Worm (Caenorhabditis elegans) whole organism, young adult: Measurements from ENCODE around the gene F14D7.2.

Experiments
- F52B5.7 ChIP-seq: sonication (generic microtip); optimal IDR thresholded peaks from 2 replicates; lab custom pipeline; 2016; ENCODE audit warnings: mild to moderate bottlenecking, missing genetic modification characterization, missing compliant biosample characterization
- Y53G8AR.9 ChIP-seq: fragments of 200-800 bp; sonication (Bioruptor generic); conservative IDR thresholded peaks from 2 replicates; pipeline ENCODE4 v1.3.6; 2022; ENCODE audit warnings: missing genetic modification reagents, missing genetic modification characterization, missing compliant biosample characterization
- Y95B8A.8 ChIP-seq: fragments of 200-800 bp; sonication (Bioruptor generic); IDR thresholded peaks from 2 replicates; pipeline ENCODE4 v1.3.6; 2022; ENCODE audit warnings: missing genetic modification reagents, missing genetic modification characterization, missing compliant biosample characterization
- ama-1 ChIP-seq, 3 experiments: fragments of 150-350 bp in 1 of 3; sonication (generic microtip) in 2 of 3; optimal IDR thresholded peaks; 2 replicates each; lab custom pipeline; 2014 to 2018; ENCODE audit warnings: missing biosample characterization in 2 of 3, missing genetic modification characterization in 2 of 3, missing genetic modification reagents in 2 of 3
- atf-7 ChIP-seq: sonication (generic microtip); optimal IDR thresholded peaks from 2 replicates; lab custom pipeline; 2017; ENCODE audit warnings: mild to moderate bottlenecking, missing genetic modification characterization, missing compliant biosample characterization
- ceh-91 ChIP-seq: fragments of 200-800 bp; sonication (Bioruptor generic); IDR thresholded peaks from 2 replicates; pipeline ENCODE4 v1.3.6; 2022; ENCODE audit warnings: missing genetic modification reagents, missing genetic modification characterization, missing compliant biosample characterization
- dpl-1 ChIP-seq: fragments of 150-350 bp; optimal IDR thresholded peaks from 2 replicates; lab custom pipeline; 2014; ENCODE audit warnings: missing biosample characterization, missing genetic modification reagents, missing genetic modification characterization
- madf-3 ChIP-seq: fragments of 200-800 bp; sonication (Bioruptor generic); IDR thresholded peaks from 2 replicates; pipeline ENCODE4 v1.3.6; 2022; ENCODE audit warnings: missing genetic modification reagents, missing genetic modification characterization, missing compliant biosample characterization
- nhr-179 ChIP-seq: sonication (generic microtip); optimal IDR thresholded peaks from 2 replicates; lab custom pipeline; 2016; ENCODE audit warnings: mild to moderate bottlenecking, missing genetic modification characterization, missing compliant biosample characterization
- nhr-80 ChIP-seq: sonication (generic microtip); optimal IDR thresholded peaks from 2 replicates; lab custom pipeline; 2016; ENCODE audit warnings: missing genetic modification characterization, missing compliant biosample characterization
- xnd-1 ChIP-seq: sonication (generic microtip); optimal IDR thresholded peaks from 2 replicates; lab custom pipeline; 2016; ENCODE audit warnings: missing genotype, missing genetic modification reagents, missing genetic modification characterization, missing compliant biosample characterization

DNA sequence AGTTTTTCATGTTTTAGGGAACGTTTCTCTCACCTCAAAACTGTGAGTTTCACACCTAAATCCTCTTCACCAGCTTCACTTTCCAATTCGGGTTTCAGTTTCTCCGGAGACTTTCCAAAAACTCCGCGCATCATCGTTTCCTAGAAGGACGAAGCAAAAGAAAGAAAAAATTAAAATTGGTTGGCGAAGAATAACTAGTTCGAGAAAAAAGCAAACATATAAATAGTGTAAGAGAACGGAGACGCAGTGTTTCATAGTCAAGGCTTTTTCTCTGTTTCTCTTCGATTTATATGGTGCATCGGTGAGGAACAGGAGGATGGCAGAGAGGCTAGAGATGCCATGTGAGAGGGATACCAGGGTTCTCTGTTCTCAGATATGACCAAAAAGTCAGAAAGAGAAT, 29.2 kb upstream of the F14D7.2 start, which contains the start of gene F47B8.3:
- TF ChIP-seq F52B5.7 (tag; lab: Kevin White, UChicago): no peak
- TF ChIP-seq nhr-80 (tag; lab: Kevin White, UChicago): no peak
- no peak for TF ChIP-seq dpl-1 (GFP tag; lab: Kevin White, UChicago)
- TF ChIP-seq Y53G8AR.9 (GFP tag; lab: Robert Waterston, UW): no peak
- no peak for TF ChIP-seq ceh-91 (GFP tag; lab: Robert Waterston, UW)
- TF ChIP-seq xnd-1 (tag; lab: Kevin White, UChicago): no peak
- TF ChIP-seq Y95B8A.8: no peak
- no peak for TF ChIP-seq ama-1 (optimal IDR thresholded peaks at IDR 0.05; lab: Kevin White, UChicago)
- TF ChIP-seq ama-1 (GFP tag; optimal IDR thresholded peaks at IDR 0.05; lab: Kevin White, UChicago): no peak
- TF ChIP-seq madf-3: no peak
- no peak for TF ChIP-seq nhr-179
- no peak for TF ChIP-seq atf-7 (tag; lab: Kevin White, UChicago)
